Worm (Caenorhabditis elegans) whole organism, L3 larva: ENCODE results near the gene cyp-14A1.

Experiments used
- ama-1 ChIP-seq: fragments of 150-350 bp; optimal IDR thresholded peaks from 2 replicates; lab custom pipeline; 2018
- ceh-82 ChIP-seq: fragments of 150-350 bp; optimal IDR thresholded peaks from 2 replicates; lab custom pipeline; 2014; ENCODE audit warnings: missing biosample characterization, missing genetic modification characterization
- fkh-10 ChIP-seq: sonication (generic microtip); optimal IDR thresholded peaks from 2 replicates; lab custom pipeline; 2017; ENCODE audit warnings: missing biosample characterization, missing genetic modification reagents, missing genetic modification characterization
- mdl-1 ChIP-seq: fragments of 150-350 bp; optimal IDR thresholded peaks from 2 replicates; lab custom pipeline; 2014; ENCODE audit warnings: missing biosample characterization, missing genetic modification characterization
- nhr-12 ChIP-seq: fragments of 150-350 bp; optimal IDR thresholded peaks from 2 replicates; lab custom pipeline; 2014; ENCODE audit warnings: missing biosample characterization, missing genetic modification characterization
- snpc-4 ChIP-seq: fragments of 150-350 bp; optimal IDR thresholded peaks from 2 replicates; lab custom pipeline; 2014; ENCODE audit warnings: missing biosample characterization, missing genetic modification characterization
- unc-39 ChIP-seq: sonication (generic microtip); optimal IDR thresholded peaks from 4 replicates; lab custom pipeline; 2017; ENCODE audit warnings: missing biosample characterization, missing genetic modification characterization
- unc-62 ChIP-seq: fragments of 150-350 bp; sonication (generic microtip); optimal IDR thresholded peaks from 4 replicates; lab custom pipeline; 2014; ENCODE audit warnings: missing biosample characterization, missing genetic modification reagents, missing genetic modification characterization

- no peak for TF ChIP-seq fkh-10 (GFP tag; lab: Kevin White, UChicago)
- no peak for TF ChIP-seq ceh-82 (tag; lab: Kevin White, UChicago)
- TF ChIP-seq unc-39, result no peak
- TF ChIP-seq ama-1, result no peak
- TF ChIP-seq nhr-12 (tag; lab: Kevin White, UChicago), result no peak
- no peak for TF ChIP-seq snpc-4 (tag; lab: Kevin White, UChicago)
- TF ChIP-seq mdl-1, result no peak
- no peak for TF ChIP-seq unc-62 (GFP tag; lab: Kevin White, UChicago)
Observed at ce11 chrX:13223437-13223836, 43.7 kb downstream of the cyp-14A1 start, which contains the start of gene skr-20.
